Worm (Caenorhabditis elegans) whole organism, L3 larva: Measurements from ENCODE around the gene C18B2.2.
A peak's percentile ranks its signal among the peaks of the same experiment; 100 is the strongest.

ENCODE experiments used
- R02D3.7 ChIP-seq: fragments of 150-350 bp; optimal IDR thresholded peaks from 2 replicates; lab custom pipeline; 2014; ENCODE audit warnings: missing biosample characterization, missing genetic modification characterization
- ZK546.5 ChIP-seq: sonication (generic microtip); optimal IDR thresholded peaks from 2 replicates; lab custom pipeline; 2017; ENCODE audit warnings: missing biosample characterization, missing genetic modification characterization
- aly-2 ChIP-seq: fragments of 150-350 bp; optimal IDR thresholded peaks from 2 replicates; lab custom pipeline; 2014; ENCODE audit warnings: missing biosample characterization, missing genetic modification characterization
- ama-1 ChIP-seq: fragments of 150-350 bp; optimal IDR thresholded peaks from 2 replicates; lab custom pipeline; 2018
- ceh-16 ChIP-seq: sonication (generic microtip); optimal IDR thresholded peaks from 2 replicates; lab custom pipeline; 2017; ENCODE audit warnings: missing biosample characterization, missing genetic modification characterization
- ceh-28 ChIP-seq: fragments of 150-350 bp; optimal IDR thresholded peaks from 2 replicates; lab custom pipeline; 2014; ENCODE audit warnings: missing biosample characterization, missing genetic modification reagents, missing genetic modification characterization
- ceh-82 ChIP-seq: fragments of 150-350 bp; optimal IDR thresholded peaks from 2 replicates; lab custom pipeline; 2014; ENCODE audit warnings: missing biosample characterization, missing genetic modification characterization
- ceh-9 ChIP-seq: sonication (generic microtip); optimal IDR thresholded peaks from 2 replicates; lab custom pipeline; 2018; ENCODE audit warnings: missing biosample characterization, missing genetic modification characterization
- daf-12 ChIP-seq: fragments of 150-350 bp; optimal IDR thresholded peaks from 2 replicates; lab custom pipeline; 2014; ENCODE audit warnings: missing biosample characterization, missing genetic modification reagents, missing genetic modification characterization
- egl-27 ChIP-seq: sonication (generic microtip); optimal IDR thresholded peaks from 4 replicates; lab custom pipeline; 2017; ENCODE audit warnings: missing biosample characterization, missing genetic modification reagents, missing genetic modification characterization
- egl-5 ChIP-seq: fragments of 150-350 bp; optimal IDR thresholded peaks from 2 replicates; lab custom pipeline; 2017; ENCODE audit warnings: missing biosample characterization, missing genetic modification reagents, missing genetic modification characterization, inconsistent platforms
- elt-1 ChIP-seq: fragments of 150-350 bp; optimal IDR thresholded peaks from 2 replicates; lab custom pipeline; 2014; ENCODE audit warnings: missing biosample characterization, missing genetic modification characterization
- elt-2 ChIP-seq: sonication (generic microtip); optimal IDR thresholded peaks from 2 replicates; lab custom pipeline; 2016; ENCODE audit warnings: missing genetic modification reagents, mild to moderate bottlenecking, missing genetic modification characterization, missing compliant biosample characterization
- elt-3 ChIP-seq, 3 experiments: fragments of 150-350 bp in 1 of 3; sonication (generic microtip) in 2 of 3; optimal IDR thresholded peaks; 2 replicates in 2 of 3; 4 replicates in 1 of 3; lab custom pipeline; 2014 to 2017; ENCODE audit warnings: missing biosample characterization in 3 of 3, missing genetic modification characterization in 3 of 3
- eor-1 ChIP-seq, 2 experiments: fragments of 150-350 bp; optimal IDR thresholded peaks; 2 replicates each; lab custom pipeline; 2014 to 2018; ENCODE audit warnings: missing biosample characterization in 2 of 2, missing genetic modification characterization in 2 of 2
- fkh-10 ChIP-seq: sonication (generic microtip); optimal IDR thresholded peaks from 2 replicates; lab custom pipeline; 2017; ENCODE audit warnings: missing biosample characterization, missing genetic modification reagents, missing genetic modification characterization
- fkh-2 ChIP-seq: fragments of 150-350 bp; optimal IDR thresholded peaks from 2 replicates; lab custom pipeline; 2014; ENCODE audit warnings: missing biosample characterization, missing genetic modification reagents, missing genetic modification characterization
- hmg-11 ChIP-seq: sonication (generic microtip); optimal IDR thresholded peaks from 2 replicates; lab custom pipeline; 2016; ENCODE audit warnings: missing genetic modification characterization, missing compliant biosample characterization
- jun-1 ChIP-seq: fragments of 150-350 bp; optimal IDR thresholded peaks from 2 replicates; lab custom pipeline; 2014; ENCODE audit warnings: missing biosample characterization, missing genetic modification reagents, missing genetic modification characterization
- lin-39 ChIP-seq: fragments of 150-350 bp; optimal IDR thresholded peaks from 2 replicates; lab custom pipeline; 2018; ENCODE audit warnings: missing biosample characterization, missing genetic modification reagents, missing genetic modification characterization
- lsy-12 ChIP-seq: sonication (generic microtip); optimal IDR thresholded peaks from 2 replicates; lab custom pipeline; 2016; ENCODE audit warnings: mild to moderate bottlenecking, missing genetic modification characterization, missing compliant biosample characterization
- nfya-1 ChIP-seq: sonication (generic microtip); optimal IDR thresholded peaks from 2 replicates; lab custom pipeline; 2017; ENCODE audit warnings: missing genetic modification characterization, mild to moderate bottlenecking, missing compliant biosample characterization, antibody characterized with exemption, moderate library complexity; ENCODE audit not compliant: insufficient read depth
- nhr-11 ChIP-seq: fragments of 150-350 bp; optimal IDR thresholded peaks from 2 replicates; lab custom pipeline; 2014; ENCODE audit warnings: missing biosample characterization, missing genetic modification characterization
- nhr-25 ChIP-seq: sonication (generic microtip); optimal IDR thresholded peaks from 2 replicates; lab custom pipeline; 2017; ENCODE audit warnings: missing biosample characterization, missing genetic modification characterization
- nhr-28 ChIP-seq: fragments of 150-350 bp; optimal IDR thresholded peaks from 2 replicates; lab custom pipeline; 2014; ENCODE audit warnings: missing biosample characterization, missing genetic modification characterization
- nhr-43 ChIP-seq: sonication (generic microtip); optimal IDR thresholded peaks from 2 replicates; lab custom pipeline; 2016; ENCODE audit warnings: mild to moderate bottlenecking, missing genetic modification characterization, missing compliant biosample characterization; ENCODE audit not compliant: poor library complexity, severe bottlenecking
- nhr-67 ChIP-seq: fragments of 150-350 bp; optimal IDR thresholded peaks from 2 replicates; lab custom pipeline; 2014; ENCODE audit warnings: missing biosample characterization, missing genetic modification characterization
- pha-4 ChIP-seq: fragments of 150-350 bp; optimal IDR thresholded peaks from 2 replicates; lab custom pipeline; 2014; ENCODE audit warnings: missing biosample characterization, missing genetic modification reagents, missing genetic modification characterization
- pqm-1 ChIP-seq: fragments of 150-350 bp; optimal IDR thresholded peaks from 2 replicates; lab custom pipeline; 2017; ENCODE audit warnings: missing biosample characterization, missing genetic modification characterization, inconsistent platforms
- sea-2 ChIP-seq: fragments of 150-350 bp; sonication (generic microtip); optimal IDR thresholded peaks from 4 replicates; lab custom pipeline; 2014; ENCODE audit warnings: missing biosample characterization, missing genetic modification reagents, missing genetic modification characterization
- skn-1 ChIP-seq: fragments of 150-350 bp; optimal IDR thresholded peaks from 2 replicates; lab custom pipeline; 2014; ENCODE audit warnings: missing biosample characterization, missing genetic modification characterization
- snpc-4 ChIP-seq: fragments of 150-350 bp; optimal IDR thresholded peaks from 2 replicates; lab custom pipeline; 2014; ENCODE audit warnings: missing biosample characterization, missing genetic modification characterization
- unc-39 ChIP-seq: sonication (generic microtip); optimal IDR thresholded peaks from 4 replicates; lab custom pipeline; 2017; ENCODE audit warnings: missing biosample characterization, missing genetic modification characterization
- zag-1 ChIP-seq: fragments of 150-350 bp; optimal IDR thresholded peaks from 2 replicates; lab custom pipeline; 2014; ENCODE audit warnings: missing biosample characterization, missing genetic modification characterization
- ztf-11 ChIP-seq: fragments of 150-350 bp; optimal IDR thresholded peaks from 2 replicates; lab custom pipeline; 2014; ENCODE audit warnings: missing biosample characterization, missing genetic modification characterization

Gene C18B2.2

DNA sequence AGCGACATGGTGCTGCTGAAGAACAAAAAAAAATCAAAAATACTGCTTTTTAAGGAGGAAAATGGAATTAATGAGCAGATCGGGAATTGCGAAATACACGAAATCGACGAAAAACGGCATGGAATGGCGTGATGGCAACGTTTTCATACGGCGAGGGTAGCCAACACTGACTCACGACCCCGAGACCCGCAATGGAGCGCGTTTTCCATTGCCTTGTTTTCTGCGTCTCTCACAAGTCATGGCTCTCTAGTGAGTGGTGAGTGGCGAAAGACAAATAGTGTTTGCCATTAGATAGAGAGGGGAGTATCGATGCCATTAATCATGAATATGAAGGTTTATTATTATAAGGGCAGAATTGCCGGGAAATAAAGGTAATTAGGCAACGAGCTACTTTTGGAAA is 17.5 kb upstream of the C18B2.2 start, which contains the start of gene C18B2.4 (continued):
- TF ChIP-seq pqm-1 (peak; percentile 74), R02D3.7 (no peak), lin-39 (tag; lab: Kevin White, UChicago) (peak; percentile 96), ama-1 (lab: Kevin White, UChicago) (peak; percentile 21), elt-2 (tag; lab: Kevin White, UChicago) (peak; percentile 79)

DNA sequence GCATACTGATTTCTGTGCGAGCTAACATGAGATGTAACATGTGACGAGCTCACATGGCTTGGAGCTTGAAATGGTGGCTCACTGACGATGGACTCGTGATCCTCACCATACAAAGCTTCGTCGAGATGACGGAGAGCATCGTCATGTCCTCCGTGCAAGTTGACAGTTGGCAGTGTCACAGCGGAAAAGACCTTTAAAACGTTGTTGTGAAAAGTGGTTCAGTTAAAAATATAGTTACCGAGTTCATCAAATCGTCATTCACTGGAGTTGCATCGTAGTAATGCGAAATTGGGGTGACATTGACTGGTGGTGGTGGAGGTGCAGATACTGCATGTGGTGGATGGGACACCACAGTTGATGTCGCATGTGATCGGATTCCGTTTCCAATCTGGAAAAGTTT is 12.8 kb upstream of the C18B2.2 start:
- TF ChIP-seq fkh-10 (no peak), ama-1 (lab: Kevin White, UChicago) (no peak), nhr-28 (tag; lab: Kevin White, UChicago) (no peak), ceh-9 (tag; lab: Kevin White, UChicago) (no peak), egl-27 (tag; lab: Kevin White, UChicago) (no peak), elt-1 (tag; lab: Kevin White, UChicago) (no peak), zag-1 (tag; lab: Kevin White, UChicago) (no peak), pha-4 (tag; lab: Kevin White, UChicago) (no peak), snpc-4 (tag; lab: Kevin White, UChicago) (no peak), fkh-2 (tag; lab: Kevin White, UChicago) (no peak), lsy-12 (tag; lab: Kevin White, UChicago) (no peak), ztf-11 (tag; lab: Kevin White, UChicago) (no peak), ZK546.5 (no peak), R02D3.7 (no peak), daf-12 (no peak), ceh-28 (tag; lab: Kevin White, UChicago) (no peak), ceh-82 (tag; lab: Kevin White, UChicago) (no peak), sea-2 (no peak)

DNA sequence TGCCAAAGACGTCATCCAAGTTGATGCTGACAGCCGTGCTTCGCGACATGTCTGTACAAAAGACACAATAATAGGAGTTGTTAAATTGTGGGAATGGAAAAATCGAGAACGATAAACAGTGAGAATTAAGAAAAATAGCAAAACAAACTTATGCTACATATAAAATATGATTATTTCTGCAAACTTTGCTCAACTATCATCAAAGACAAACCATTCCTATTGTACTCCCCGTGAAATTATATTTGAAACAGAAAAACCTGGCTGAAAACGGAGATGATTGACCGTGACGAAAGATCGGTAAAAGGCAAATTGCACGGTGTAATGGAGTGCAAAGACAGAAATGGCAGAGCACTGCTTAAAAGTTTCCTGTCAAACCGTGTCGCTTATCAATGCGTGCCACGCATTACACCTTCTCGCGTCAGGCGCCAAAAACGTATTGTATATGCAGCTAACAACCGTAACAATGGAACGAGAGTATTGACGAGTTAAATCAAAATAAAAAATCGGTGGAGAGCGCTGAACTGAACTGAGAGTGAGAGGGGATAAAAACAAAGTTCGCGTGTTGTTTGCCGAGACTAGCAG is 12.1 kb upstream of the C18B2.2 start, which contains the start of gene C18B2.5:
Gene C18B2.5 (minus strand): TSS at position 51 of the 582 bp plus-strand sequence.
- TF ChIP-seq hmg-11 (tag; lab: Kevin White, UChicago) (no peak), nfya-1 (tag; lab: Kevin White, UChicago) (peak; percentile 9), pha-4 (tag; lab: Kevin White, UChicago) (peak; percentile 34), skn-1 (tag; lab: Kevin White, UChicago) (no peak), nhr-25 (tag; lab: Kevin White, UChicago) (no peak), nhr-43 (tag; lab: Kevin White, UChicago) (no peak), elt-2 (tag; lab: Kevin White, UChicago) (peak; percentile 84), ceh-16 (tag; lab: Kevin White, UChicago) (no peak), pqm-1 (peak; percentile 77)

ce11 chrX:3611740-3612139 is 11.5 kb upstream of the C18B2.2 start:
- TF ChIP-seq nhr-67 (tag; lab: Kevin White, UChicago) (no peak), daf-12 (no peak), fkh-2 (tag; lab: Kevin White, UChicago) (no peak), aly-2 (tag; lab: Kevin White, UChicago) (no peak), jun-1 (tag; lab: Kevin White, UChicago) (no peak), elt-3 (tag; optimal IDR thresholded peaks at IDR 0.05; lab: Kevin White, UChicago) (no peak)

ce11 chrX:3613665-3614064 is 9.6 kb upstream of the C18B2.2 start:
- TF ChIP-seq fkh-2 (tag; lab: Kevin White, UChicago) = no peak
- TF ChIP-seq ceh-9 (tag; lab: Kevin White, UChicago) = no peak
- no peak for TF ChIP-seq egl-5 (tag; lab: Kevin White, UChicago)
- no peak for TF ChIP-seq pha-4 (tag; lab: Kevin White, UChicago)
- TF ChIP-seq unc-39 (tag; lab: Kevin White, UChicago) = no peak
- no peak for TF ChIP-seq nhr-43 (tag; lab: Kevin White, UChicago)
- no peak for TF ChIP-seq ceh-16 (tag; lab: Kevin White, UChicago)
- peak; percentile 91 for TF ChIP-seq elt-2 (tag; lab: Kevin White, UChicago)
- TF ChIP-seq eor-1 (tag; optimal IDR thresholded peaks at IDR 0.05; lab: Kevin White, UChicago) = no peak
- no peak for TF ChIP-seq elt-3 (tag; optimal IDR thresholded peaks at IDR 0.05; lab: Kevin White, UChicago)
- no peak for TF ChIP-seq nhr-11 (tag; lab: Kevin White, UChicago)
- TF ChIP-seq skn-1 (tag; lab: Kevin White, UChicago) = peak; percentile 28
- TF ChIP-seq pqm-1 = peak; percentile 76
- no peak for TF ChIP-seq nfya-1 (tag; lab: Kevin White, UChicago)
